Worm (Caenorhabditis elegans) whole organism, L2 larva: ENCODE data around the gene C04E6.5.

Source experiments
- ceh-16 ChIP-seq: fragments of 150-350 bp; optimal IDR thresholded peaks from 2 replicates; lab custom pipeline; 2014; ENCODE audit warnings: missing biosample characterization, missing genetic modification characterization
- egl-27 ChIP-seq: sonication (generic microtip); optimal IDR thresholded peaks from 3 replicates; lab custom pipeline; 2017; ENCODE audit warnings: missing biosample characterization, missing genetic modification reagents, missing genetic modification characterization
- nhr-11 ChIP-seq: fragments of 150-350 bp; optimal IDR thresholded peaks from 2 replicates; lab custom pipeline; 2014; ENCODE audit warnings: missing biosample characterization, missing genetic modification characterization
- nhr-12 ChIP-seq: fragments of 150-350 bp; optimal IDR thresholded peaks from 2 replicates; lab custom pipeline; 2014; ENCODE audit warnings: missing biosample characterization, missing genetic modification characterization
- sem-4 ChIP-seq: fragments of 150-350 bp; optimal IDR thresholded peaks from 2 replicates; lab custom pipeline; 2014; ENCODE audit warnings: missing biosample characterization, missing genetic modification reagents, missing genetic modification characterization
- ztf-1 ChIP-seq: fragments of 200-800 bp; sonication (Bioruptor generic); conservative IDR thresholded peaks from 2 replicates; pipeline ENCODE4 v1.3.6; 2022; ENCODE audit warnings: missing genetic modification characterization, missing compliant biosample characterization

DNA sequence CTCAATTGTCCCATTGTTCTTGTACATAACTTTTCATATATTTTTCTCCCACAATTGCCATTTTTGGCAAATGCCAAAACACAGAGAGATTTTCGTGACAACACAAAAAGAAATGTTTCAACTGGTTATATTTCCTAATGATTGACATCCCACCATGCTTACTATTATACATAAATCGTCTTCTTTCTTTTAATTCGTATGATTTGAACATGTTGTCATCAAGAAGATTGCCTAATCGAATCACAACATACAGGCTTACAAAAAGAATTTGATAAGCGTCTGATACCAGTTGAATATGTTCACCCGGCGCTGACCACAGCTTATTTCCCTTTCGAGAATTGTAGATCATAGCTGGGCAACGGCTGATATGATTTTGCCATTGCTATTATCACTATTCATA lies 6.9 kb upstream of the C04E6.5 start, which contains the start of gene grd-9:
- TF ChIP-seq nhr-11 (tag; lab: Kevin White, UChicago): no peak
- no peak for TF ChIP-seq egl-27
- no peak for TF ChIP-seq sem-4 (tag; lab: Kevin White, UChicago)
- TF ChIP-seq nhr-12 (tag; lab: Kevin White, UChicago): no peak
- TF ChIP-seq ceh-16: no peak
- no peak for TF ChIP-seq ztf-1 (GFP tag; lab: Robert Waterston, UW)
